Fruit fly (Drosophila melanogaster) whole organism, embryonic: ENCODE data around the gene cu.

Experiments used
- CG4360 ChIP-seq: fragments of 200-800 bp; sonication (Bioruptor generic); IDR thresholded peaks from 2 replicates; pipeline ENCODE4 v1.3.6; 2022; ENCODE audit warnings: missing biosample characterization, missing genetic modification characterization
- Ets65A ChIP-seq: fragments of 200-800 bp; sonication (Bioruptor generic); peaks from one replicate; lab custom pipeline; 2016; ENCODE audit warnings: missing biosample characterization, missing genetic modification characterization
- chinmo ChIP-seq: fragments of 200-800 bp; sonication (Bioruptor generic); IDR thresholded peaks from 4 replicates; pipeline ENCODE4 v1.3.6; 2022; ENCODE audit warnings: missing biosample characterization, missing genetic modification characterization; ENCODE audit not compliant: partially characterized antibody
- ttk ChIP-seq: fragments of 200-800 bp; sonication (Bioruptor generic); IDR thresholded peaks from 2 replicates; pipeline ENCODE4 v2.1.2; 2022; ENCODE audit warnings: missing biosample characterization, missing genetic modification characterization

DNA sequence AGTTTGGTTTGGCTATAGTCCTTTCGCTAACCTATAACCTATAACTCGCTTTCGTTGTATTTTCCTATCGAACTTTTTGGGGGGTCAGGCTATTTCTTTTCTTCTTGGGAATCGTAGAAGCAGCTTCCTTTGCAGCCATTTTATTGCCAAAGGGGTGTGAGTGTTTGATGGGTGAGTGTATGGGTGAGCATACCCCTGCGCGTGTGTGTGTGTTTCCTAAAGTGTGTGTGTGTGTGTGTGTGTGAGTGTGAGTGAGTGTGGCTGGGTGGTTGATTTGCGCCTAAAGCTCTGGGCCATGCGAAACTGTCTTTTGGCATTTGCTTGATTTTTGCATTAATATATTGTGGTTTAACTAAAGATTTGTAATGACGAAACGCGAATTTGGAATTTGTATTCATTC is 56.4 kb downstream of the cu start:
- TF ChIP-seq ttk (GFP tag; lab: Robert Waterston, UW) (no peak), Ets65A (GFP tag; lab: Kevin White, UChicago) (peak; percentile 10), chinmo (GFP tag; lab: Robert Waterston, UW) (no peak), CG4360 (GFP tag; lab: Robert Waterston, UW) (no peak)
